Fruit fly (Drosophila melanogaster) whole organism, embryonic: Measurements from ENCODE around the gene CG6749.
A peak's percentile ranks its signal among the peaks of the same experiment; 100 is the strongest.

ENCODE experiments used
- Aef1 ChIP-seq: fragments of 200-800 bp; sonication (Bioruptor generic); IDR thresholded peaks from 3 replicates; pipeline ENCODE4 v1.3.6; 2022; ENCODE audit warnings: missing biosample characterization, missing genetic modification characterization
- B-H2 ChIP-seq: fragments of 200-800 bp; sonication (Bioruptor generic); optimal IDR thresholded peaks from 2 replicates; lab custom pipeline; 2018; ENCODE audit warnings: missing biosample characterization, mild to moderate bottlenecking, missing genetic modification characterization
- CG10147 ChIP-seq: fragments of 200-800 bp; sonication (Bioruptor generic); optimal IDR thresholded peaks from 2 replicates; lab custom pipeline; 2019; ENCODE audit warnings: missing biosample characterization, mild to moderate bottlenecking, missing genetic modification characterization, moderate library complexity
- CG10209 ChIP-seq: fragments of 200-800 bp; sonication (Bioruptor generic); optimal IDR thresholded peaks from 3 replicates; lab custom pipeline; 2017; ENCODE audit warnings: missing biosample characterization, mild to moderate bottlenecking, missing genetic modification characterization, missing genetic modification reagents
- CG10565 ChIP-seq: fragments of 200-800 bp; sonication (Bioruptor generic); optimal IDR thresholded peaks from 3 replicates; lab custom pipeline; 2016; ENCODE audit warnings: missing biosample characterization, mild to moderate bottlenecking, missing genetic modification characterization
- CG11398 ChIP-seq: fragments of 200-800 bp; sonication (Bioruptor generic); optimal IDR thresholded peaks from 2 replicates; lab custom pipeline; 2016; ENCODE audit warnings: missing biosample characterization, missing genetic modification characterization
- CG11456 ChIP-seq: fragments of 200-800 bp; sonication (Bioruptor generic); IDR thresholded peaks from 3 replicates; pipeline ENCODE4 v1.3.6; 2022; ENCODE audit warnings: missing biosample characterization, missing genetic modification characterization
- CG11695 ChIP-seq: fragments of 200-800 bp; sonication (Bioruptor generic); IDR thresholded peaks from 3 replicates; pipeline ENCODE4 v1.3.6; 2022; ENCODE audit warnings: missing biosample characterization, missing genetic modification characterization
- CG12659 ChIP-seq: fragments of 200-800 bp; sonication (Bioruptor generic); optimal IDR thresholded peaks from 3 replicates; lab custom pipeline; 2017; ENCODE audit warnings: mild to moderate bottlenecking, missing biosample characterization, missing genetic modification reagents, missing genetic modification characterization
- CG13624 ChIP-seq: fragments of 200-800 bp; sonication (Bioruptor generic); optimal IDR thresholded peaks from 2 replicates; lab custom pipeline; 2016; ENCODE audit warnings: missing biosample characterization, missing genetic modification characterization
- CG14860 ChIP-seq: fragments of 200-800 bp; sonication (Bioruptor generic); IDR thresholded peaks from 3 replicates; pipeline ENCODE4 v1.3.6; 2022; ENCODE audit warnings: missing biosample characterization, missing genetic modification characterization; ENCODE audit not compliant: partially characterized antibody
- CG14965 ChIP-seq: fragments of 200-800 bp; sonication (Bioruptor generic); optimal IDR thresholded peaks from 2 replicates; lab custom pipeline; 2016; ENCODE audit warnings: missing biosample characterization, missing genetic modification characterization, borderline replicate concordance
- CG1647 ChIP-seq: fragments of 200-800 bp; sonication (Bioruptor generic); optimal IDR thresholded peaks from 3 replicates; lab custom pipeline; 2016; ENCODE audit warnings: missing biosample characterization, missing genetic modification characterization
- CG2678 ChIP-seq: fragments of 200-800 bp; sonication (Bioruptor generic); optimal IDR thresholded peaks from 3 replicates; lab custom pipeline; 2019; ENCODE audit warnings: missing biosample characterization, mild to moderate bottlenecking, missing genetic modification characterization, moderate library complexity
- CG2712 ChIP-seq: fragments of 200-800 bp; optimal IDR thresholded peaks from 3 replicates; lab custom pipeline; 2019; ENCODE audit warnings: missing biosample characterization, mild to moderate bottlenecking, missing genetic modification characterization, moderate library complexity
- CG3163 ChIP-seq: fragments of 200-800 bp; sonication (Bioruptor generic); optimal IDR thresholded peaks from 3 replicates; lab custom pipeline; 2016; ENCODE audit warnings: missing biosample characterization, missing genetic modification characterization
- CG3726 ChIP-seq: fragments of 200-800 bp; sonication (Bioruptor generic); IDR thresholded peaks from 3 replicates; pipeline ENCODE4, ENCODE4 v1.3.6; 2022; ENCODE audit warnings: missing biosample characterization, missing genetic modification characterization
- CG4360 ChIP-seq: fragments of 200-800 bp; sonication (Bioruptor generic); IDR thresholded peaks from 2 replicates; pipeline ENCODE4 v1.3.6; 2022; ENCODE audit warnings: missing biosample characterization, missing genetic modification characterization
- CG6254 ChIP-seq: fragments of 200-800 bp; sonication (Bioruptor generic); optimal IDR thresholded peaks from 3 replicates; lab custom pipeline; 2017; ENCODE audit warnings: mild to moderate bottlenecking, missing biosample characterization, missing genetic modification reagents, missing genetic modification characterization
- CG6654 ChIP-seq: fragments of 200-800 bp; sonication (Bioruptor generic); optimal IDR thresholded peaks from 2 replicates; lab custom pipeline; 2017; ENCODE audit warnings: missing biosample characterization, mild to moderate bottlenecking, missing genetic modification characterization
- CG6765 ChIP-seq: fragments of 200-800 bp; sonication (Bioruptor generic); optimal IDR thresholded peaks from 3 replicates; lab custom pipeline; 2017; ENCODE audit warnings: missing biosample characterization, mild to moderate bottlenecking, missing genetic modification characterization
- CG6791 ChIP-seq: fragments of 200-800 bp; sonication (Bioruptor generic); IDR thresholded peaks from 3 replicates; pipeline ENCODE4 v1.3.6; 2022; ENCODE audit warnings: missing biosample characterization, missing genetic modification characterization; ENCODE audit not compliant: partially characterized antibody
- CG6854 ChIP-seq: fragments of 200-800 bp; sonication (Bioruptor generic); optimal IDR thresholded peaks from 3 replicates; lab custom pipeline; 2017; ENCODE audit warnings: missing biosample characterization, mild to moderate bottlenecking, missing genetic modification characterization
- CG9215 ChIP-seq: fragments of 200-800 bp; sonication (Bioruptor generic); IDR thresholded peaks from 2 replicates; pipeline ENCODE4 v1.3.6; 2022; ENCODE audit warnings: missing biosample characterization, missing genetic modification characterization
- CTCF ChIP-seq: fragments of 200-800 bp; sonication (Bioruptor generic); optimal IDR thresholded peaks from 2 replicates; lab custom pipeline; 2017; ENCODE audit warnings: missing biosample characterization, mild to moderate bottlenecking, missing genetic modification characterization, moderate library complexity
- Dek ChIP-seq: fragments of 200-800 bp; sonication (Bioruptor generic); optimal IDR thresholded peaks from 3 replicates; lab custom pipeline; 2019; ENCODE audit warnings: missing biosample characterization, mild to moderate bottlenecking, missing genetic modification characterization, moderate library complexity
- Hr39 ChIP-seq: fragments of >200 bp; optimal IDR thresholded peaks from 2 replicates; lab custom pipeline; 2017
- Jarid2 ChIP-seq: fragments of 200-800 bp; sonication (Bioruptor generic); optimal IDR thresholded peaks from 3 replicates; lab custom pipeline; 2017; ENCODE audit warnings: mild to moderate bottlenecking, missing biosample characterization, missing genetic modification reagents, missing genetic modification characterization
- Med ChIP-seq: fragments of 200-800 bp; sonication (Bioruptor generic); peaks from one replicate; lab custom pipeline; 2016; ENCODE audit warnings: missing biosample characterization, missing genetic modification characterization, mild to moderate bottlenecking, inconsistent platforms, moderate library complexity
- Mrtf ChIP-seq: fragments of 200-800 bp; sonication (Bioruptor generic); IDR thresholded peaks from 3 replicates; pipeline ENCODE4 v1.3.6; 2022; ENCODE audit warnings: missing biosample characterization, missing genetic modification characterization
- PHDP ChIP-seq: fragments of 200-800 bp; sonication (Bioruptor generic); optimal IDR thresholded peaks from 3 replicates; lab custom pipeline; 2018; ENCODE audit warnings: missing biosample characterization, mild to moderate bottlenecking, missing genetic modification characterization, moderate library complexity
- Pdp1 ChIP-seq, 2 experiments: fragments of 200-800 bp; sonication (Bioruptor generic); optimal IDR thresholded peaks; 3 replicates each; lab custom pipeline; 2016; ENCODE audit warnings: missing biosample characterization in 2 of 2, missing genetic modification characterization in 2 of 2, mild to moderate bottlenecking in 1 of 2, moderate library complexity in 1 of 2
- Rfx ChIP-seq: fragments of 200-800 bp; sonication (Bioruptor generic); IDR thresholded peaks from 2 replicates; pipeline ENCODE4 v1.3.6; 2022; ENCODE audit warnings: missing biosample characterization, missing genetic modification characterization
- Rx ChIP-seq: fragments of 200-800 bp; sonication (Bioruptor generic); IDR thresholded peaks from 2 replicates; pipeline ENCODE4 v1.3.6; 2022; ENCODE audit warnings: missing biosample characterization, missing genetic modification characterization
- Ssrp ChIP-seq: fragments of 200-800 bp; sonication (Bioruptor generic); optimal IDR thresholded peaks from 2 replicates; lab custom pipeline; 2018; ENCODE audit warnings: missing biosample characterization, mild to moderate bottlenecking, missing genetic modification characterization, moderate library complexity
- ash1 ChIP-seq: fragments of 200-800 bp; sonication (Bioruptor generic); optimal IDR thresholded peaks from 2 replicates; lab custom pipeline; 2018; ENCODE audit warnings: missing biosample characterization, mild to moderate bottlenecking, missing genetic modification characterization
- cad ChIP-seq: fragments of >200 bp; optimal IDR thresholded peaks from 2 replicates; lab custom pipeline; 2017; ENCODE audit warnings: missing biosample characterization, missing genetic modification characterization
- chm ChIP-seq: fragments of 200-800 bp; sonication (Bioruptor generic); IDR thresholded peaks from 2 replicates; pipeline ENCODE4 v1.3.6; 2022; ENCODE audit warnings: missing biosample characterization, missing genetic modification characterization
- croc ChIP-seq: fragments of 200-800 bp; sonication (Bioruptor generic); conservative IDR thresholded peaks from 3 replicates; pipeline ENCODE4 v1.3.6; 2022; ENCODE audit warnings: missing biosample characterization, missing genetic modification characterization
- exex ChIP-seq: fragments of 200-800 bp; sonication (Bioruptor generic); optimal IDR thresholded peaks from 4 replicates; lab custom pipeline; 2018; ENCODE audit warnings: missing biosample characterization, mild to moderate bottlenecking, missing genetic modification characterization, moderate library complexity
- gsb ChIP-seq: fragments of 200-800 bp; sonication (Bioruptor generic); IDR thresholded peaks from 2 replicates; pipeline ENCODE4 v1.3.6; 2022; ENCODE audit warnings: missing biosample characterization, missing genetic modification characterization
- h ChIP-seq: fragments of >200 bp; optimal IDR thresholded peaks from 2 replicates; lab custom pipeline; 2017
- ind ChIP-seq: fragments of 200-800 bp; sonication (Bioruptor generic); optimal IDR thresholded peaks from 3 replicates; lab custom pipeline; 2016; ENCODE audit warnings: missing biosample characterization, missing genetic modification characterization
- lab ChIP-seq: fragments of 200-800 bp; sonication (Bioruptor generic); optimal IDR thresholded peaks from 3 replicates; lab custom pipeline; 2017; ENCODE audit warnings: missing biosample characterization, missing genetic modification characterization, mild to moderate bottlenecking, moderate library complexity, missing genetic modification reagents
- nom ChIP-seq: fragments of 200-800 bp; sonication (Bioruptor generic); optimal IDR thresholded peaks from 2 replicates; lab custom pipeline; 2017; ENCODE audit warnings: missing biosample characterization, missing genetic modification characterization, mild to moderate bottlenecking, moderate library complexity, missing genetic modification reagents
- otp ChIP-seq: fragments of 200-800 bp; sonication (Bioruptor generic); IDR thresholded peaks from 3 replicates; pipeline ENCODE4, ENCODE4 v1.3.6; 2022; ENCODE audit warnings: missing biosample characterization, missing genetic modification characterization
- sd ChIP-seq: fragments of 200-800 bp; sonication (Bioruptor generic); optimal IDR thresholded peaks from 3 replicates; lab custom pipeline; 2018; ENCODE audit warnings: missing biosample characterization, mild to moderate bottlenecking, missing genetic modification characterization, moderate library complexity
- sug ChIP-seq: fragments of 200-800 bp; optimal IDR thresholded peaks from 2 replicates; lab custom pipeline; 2019; ENCODE audit warnings: missing biosample characterization, mild to moderate bottlenecking, missing genetic modification characterization, moderate library complexity
- unpg ChIP-seq: fragments of 200-800 bp; sonication (Bioruptor generic); optimal IDR thresholded peaks from 3 replicates; lab custom pipeline; 2018; ENCODE audit warnings: missing biosample characterization, mild to moderate bottlenecking, missing genetic modification characterization, moderate library complexity

The CG6749 gene

DNA sequence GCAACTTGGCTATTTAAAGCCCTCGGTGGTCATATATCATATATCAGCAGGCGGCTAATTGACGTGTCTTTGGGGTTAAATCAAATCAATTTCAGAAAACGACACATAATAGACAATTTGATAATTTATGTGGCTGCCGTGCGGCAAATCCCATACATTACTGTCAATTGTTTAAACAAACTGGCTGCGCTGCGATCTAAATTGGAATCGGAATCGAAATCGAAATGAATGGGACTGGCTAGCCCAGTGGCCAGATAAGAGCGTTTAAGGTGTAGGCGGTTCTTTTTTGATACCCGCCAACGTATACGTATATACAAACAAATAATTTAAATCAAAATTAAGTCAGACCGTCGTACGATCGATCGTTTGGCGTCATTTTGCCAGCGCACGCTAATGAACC lies 34.8 kb upstream of the CG6749 start (continued):
- TF ChIP-seq Pdp1 (GFP tag; optimal IDR thresholded peaks at IDR 0.05; lab: Kevin White, UChicago) (peak in 1 of 2 experiments; percentile 46), CG9215 (GFP tag; lab: Robert Waterston, UW) (no peak), exex (tag; lab: Kevin White, UChicago) (peak; percentile 75), ind (no peak), lab (GFP tag; lab: Kevin White, UChicago) (peak; percentile 94), CG11456 (GFP tag; lab: Robert Waterston, UW) (no peak)

DNA sequence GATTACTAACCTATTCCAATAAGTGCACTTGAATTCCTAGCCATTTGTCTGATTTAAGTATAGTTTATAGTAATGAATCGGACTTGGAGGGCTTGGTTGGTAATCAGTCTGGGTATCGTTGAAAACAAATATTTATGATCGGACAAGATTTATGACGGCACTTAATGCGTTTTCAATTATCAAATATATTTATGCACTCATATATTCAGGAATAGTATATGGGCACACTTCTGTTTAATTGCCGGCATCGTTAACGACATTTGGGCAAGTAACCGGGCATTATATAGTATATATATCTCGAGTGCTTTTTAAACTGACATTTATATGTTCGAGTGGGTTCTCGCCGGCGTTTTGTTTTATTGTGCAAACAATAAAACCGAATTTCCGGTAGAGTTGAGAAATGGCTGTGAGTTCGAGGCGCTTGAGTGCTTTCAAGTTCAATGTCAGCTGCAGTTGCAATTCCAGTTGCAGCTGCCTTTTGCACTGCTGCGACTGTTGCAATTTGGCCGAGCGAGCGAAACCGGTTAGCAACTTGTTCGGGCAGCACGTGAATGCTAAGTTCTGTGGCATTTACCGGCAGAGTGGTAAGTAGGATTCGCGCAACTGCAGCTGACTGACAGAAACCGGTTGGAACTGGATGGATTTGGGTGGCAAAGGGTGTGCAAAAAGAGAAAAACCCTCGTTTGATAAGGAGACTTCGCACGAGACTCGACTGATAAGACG lies 34.2 kb upstream of the CG6749 start:
- TF ChIP-seq sd = peak; percentile 25
- TF ChIP-seq CG14860 (GFP tag; lab: Robert Waterston, UW) = no peak
- TF ChIP-seq CTCF = no peak
- TF ChIP-seq Aef1 = no peak
- no peak for TF ChIP-seq CG2712 (tag; lab: Kevin White, UChicago)
- no peak for TF ChIP-seq ash1 (GFP tag; lab: Kevin White, UChicago)
- TF ChIP-seq CG11695 = no peak
- TF ChIP-seq B-H2 (GFP tag; lab: Kevin White, UChicago) = peak; percentile 5
- peak; percentile 94 for TF ChIP-seq exex (tag; lab: Kevin White, UChicago)
- no peak for TF ChIP-seq nom (GFP tag; lab: Kevin White, UChicago)
- no peak for TF ChIP-seq cad (GFP tag; lab: Kevin White, UChicago)
- no peak for TF ChIP-seq CG10147 (GFP tag; lab: Kevin White, UChicago)
- no peak for TF ChIP-seq croc (GFP tag; lab: Robert Waterston, UW)
- no peak for TF ChIP-seq gsb (GFP tag; lab: Robert Waterston, UW)
- TF ChIP-seq CG4360 = no peak
- no peak for TF ChIP-seq chm (GFP tag; lab: Robert Waterston, UW)
- TF ChIP-seq CG10209 = no peak
- no peak for TF ChIP-seq Jarid2 (GFP tag; lab: Kevin White, UChicago)
- no peak for TF ChIP-seq CG11398 (GFP tag; lab: Kevin White, UChicago)
- TF ChIP-seq CG3163 (GFP tag; lab: Kevin White, UChicago) = no peak
- TF ChIP-seq Dek (tag; lab: Kevin White, UChicago) = no peak
- TF ChIP-seq CG6254 (GFP tag; lab: Kevin White, UChicago) = no peak
- TF ChIP-seq Hr39 = no peak
- peak; percentile 40 for TF ChIP-seq Med (GFP tag; lab: Kevin White, UChicago)
- no peak for TF ChIP-seq h (lab: Kevin White, UChicago)
- TF ChIP-seq Rx (GFP tag; lab: Robert Waterston, UW) = no peak
- no peak for TF ChIP-seq CG13624
- peak; percentile 0 for TF ChIP-seq unpg (GFP tag; lab: Kevin White, UChicago)
- TF ChIP-seq Rfx (GFP tag; lab: Robert Waterston, UW) = no peak
- TF ChIP-seq otp = no peak
- peak; percentile 27 for TF ChIP-seq CG6854 (GFP tag; lab: Kevin White, UChicago)
- TF ChIP-seq CG6654 (GFP tag; lab: Kevin White, UChicago) = no peak
- TF ChIP-seq PHDP (tag; lab: Kevin White, UChicago) = peak; percentile 33
- TF ChIP-seq Mrtf = no peak
- peak; percentile 0 for TF ChIP-seq CG6765 (GFP tag; lab: Kevin White, UChicago)
- no peak for TF ChIP-seq CG14965 (GFP tag; lab: Kevin White, UChicago)
- no peak for TF ChIP-seq CG12659
- TF ChIP-seq CG3726 (GFP tag; lab: Robert Waterston, UW) = no peak
- TF ChIP-seq sug (tag; lab: Kevin White, UChicago) = peak; percentile 38
- TF ChIP-seq CG1647 = no peak
- no peak for TF ChIP-seq CG10565 (GFP tag; lab: Kevin White, UChicago)
- TF ChIP-seq CG6791 = no peak
- peak; percentile 22 for TF ChIP-seq CG2678 (tag; lab: Kevin White, UChicago)
- no peak for TF ChIP-seq Ssrp (tag; lab: Kevin White, UChicago)
